Fruit fly (Drosophila melanogaster) Kc167 (cell line): ENCODE measurements around the gene CG43138.

Source experiments
- Myc ChIP-seq: fragments of >200 bp; optimal IDR thresholded peaks from 2 replicates; lab custom pipeline; 2017; ENCODE audit warnings: missing external identifiers
- Sin3A ChIP-seq: fragments of >200 bp; optimal IDR thresholded peaks from 2 replicates; lab custom pipeline; 2018; ENCODE audit warnings: missing external identifiers
- h ChIP-seq: fragments of >200 bp; optimal IDR thresholded peaks from 3 replicates; lab custom pipeline; 2018; ENCODE audit warnings: missing external identifiers
- insv ChIP-seq: fragments of >200 bp; optimal IDR thresholded peaks from 3 replicates; lab custom pipeline; 2018; ENCODE audit warnings: missing external identifiers
- psq ChIP-seq: fragments of >200 bp; optimal IDR thresholded peaks from 2 replicates; lab custom pipeline; 2017; ENCODE audit warnings: missing external identifiers
- ttk ChIP-seq: sonication (Bioruptor generic); optimal IDR thresholded peaks from 2 replicates; lab custom pipeline; 2017; ENCODE audit warnings: missing external identifiers

Gene CG43138

dm6 chrX:7537829-7538228 is 9.7 kb downstream of the CG43138 start:
- TF ChIP-seq insv (no peak), h (lab: Kevin White, UChicago) (no peak), psq (lab: Kevin White, UChicago) (no peak), ttk (lab: Kevin White, UChicago) (no peak), Sin3A (lab: Kevin White, UChicago) (no peak), Myc (lab: Kevin White, UChicago) (no peak)

dm6 chrX:7539126-7539525 is 11.0 kb downstream of the CG43138 start:
- TF ChIP-seq ttk (lab: Kevin White, UChicago), result no peak
- TF ChIP-seq h (lab: Kevin White, UChicago), result no peak
- TF ChIP-seq psq (lab: Kevin White, UChicago), result no peak
- no peak for TF ChIP-seq insv
- no peak for TF ChIP-seq Myc (lab: Kevin White, UChicago)
- no peak for TF ChIP-seq Sin3A (lab: Kevin White, UChicago)

dm6 chrX:7540749-7541454 is 12.8 kb downstream of the CG43138 start:
- TF ChIP-seq ttk (lab: Kevin White, UChicago) (no peak), psq (lab: Kevin White, UChicago) (no peak), h (lab: Kevin White, UChicago) (no peak), Sin3A (lab: Kevin White, UChicago) (no peak), insv (no peak), Myc (lab: Kevin White, UChicago) (no peak)

- TF ChIP-seq ttk (lab: Kevin White, UChicago), result no peak
- no peak for TF ChIP-seq insv
- no peak for TF ChIP-seq h (lab: Kevin White, UChicago)
- no peak for TF ChIP-seq Myc (lab: Kevin White, UChicago)
- TF ChIP-seq Sin3A (lab: Kevin White, UChicago), result no peak
- no peak for TF ChIP-seq psq (lab: Kevin White, UChicago)
These were observed 13.3 kb downstream of the CG43138 start for dm6 chrX:7541455-7541797.

- TF ChIP-seq h (lab: Kevin White, UChicago) (no peak), psq (lab: Kevin White, UChicago) (no peak), Sin3A (lab: Kevin White, UChicago) (no peak), insv (no peak), Myc (lab: Kevin White, UChicago) (no peak), ttk (lab: Kevin White, UChicago) (no peak)
These were observed 14.4 kb downstream of the CG43138 start for dm6 chrX:7542540-7542939.

dm6 chrX:7543891-7544290 is 15.8 kb downstream of the CG43138 start:
- TF ChIP-seq ttk (lab: Kevin White, UChicago), result no peak

dm6 chrX:7546362-7546761 is 18.3 kb downstream of the CG43138 start:
- no peak for TF ChIP-seq h (lab: Kevin White, UChicago)
- no peak for TF ChIP-seq insv
- TF ChIP-seq Sin3A (lab: Kevin White, UChicago), result no peak
- TF ChIP-seq psq (lab: Kevin White, UChicago), result no peak
- no peak for TF ChIP-seq ttk (lab: Kevin White, UChicago)
- TF ChIP-seq Myc (lab: Kevin White, UChicago), result no peak

dm6 chrX:7547892-7548291 is 19.8 kb downstream of the CG43138 start, which contains the start of gene CG32719:
Gene CG32719 (minus strand): TSS chrX:7547992.
- no peak for TF ChIP-seq h (lab: Kevin White, UChicago)

dm6 chrX:7550704-7551103 is 22.6 kb downstream of the CG43138 start:
- TF ChIP-seq Sin3A (lab: Kevin White, UChicago), result no peak
- TF ChIP-seq ttk (lab: Kevin White, UChicago), result no peak
- TF ChIP-seq insv, result no peak
- TF ChIP-seq h (lab: Kevin White, UChicago), result no peak
- no peak for TF ChIP-seq psq (lab: Kevin White, UChicago)
- no peak for TF ChIP-seq Myc (lab: Kevin White, UChicago)

dm6 chrX:7552109-7552508 is 24.0 kb downstream of the CG43138 start:
- TF ChIP-seq psq (lab: Kevin White, UChicago) (no peak), h (lab: Kevin White, UChicago) (no peak), ttk (lab: Kevin White, UChicago) (no peak), Sin3A (lab: Kevin White, UChicago) (no peak), insv (no peak), Myc (lab: Kevin White, UChicago) (no peak)

dm6 chrX:7553446-7553845 is 25.3 kb downstream of the CG43138 start:
- TF ChIP-seq Sin3A (lab: Kevin White, UChicago) (no peak), ttk (lab: Kevin White, UChicago) (no peak), psq (lab: Kevin White, UChicago) (no peak), insv (no peak), Myc (lab: Kevin White, UChicago) (no peak), h (lab: Kevin White, UChicago) (no peak)

dm6 chrX:7556270-7556669 is 28.2 kb downstream of the CG43138 start:
- no peak for TF ChIP-seq h (lab: Kevin White, UChicago)
- TF ChIP-seq psq (lab: Kevin White, UChicago), result no peak
- TF ChIP-seq ttk (lab: Kevin White, UChicago), result no peak
- no peak for TF ChIP-seq Sin3A (lab: Kevin White, UChicago)
- TF ChIP-seq insv, result no peak
- TF ChIP-seq Myc (lab: Kevin White, UChicago), result no peak
